Fruit fly (Drosophila melanogaster): ENCODE data around the gene Cyp4d8.
A peak's percentile ranks its signal among the peaks of the same experiment; 100 is the strongest.

The Cyp4d8 gene

DNA sequence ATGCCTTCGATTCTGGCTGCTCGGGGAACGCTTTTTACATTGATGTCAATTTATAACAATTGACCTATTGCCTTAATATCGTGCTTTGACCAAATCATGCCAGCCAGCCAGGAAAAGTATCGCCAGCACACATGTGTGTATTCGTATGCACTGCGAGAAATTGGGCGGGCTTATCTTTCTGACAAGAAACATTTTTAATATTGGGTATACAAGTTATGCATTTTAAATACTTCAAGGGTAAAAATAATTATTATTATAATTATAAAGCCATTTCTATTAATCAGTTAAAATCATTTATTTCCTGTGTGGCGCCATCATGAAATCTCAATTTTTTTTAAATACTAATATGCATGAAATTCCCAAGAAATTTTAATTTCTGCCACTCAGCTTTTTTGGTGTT lies 25.9 kb upstream of the Cyp4d8 start (continued):
- TF ChIP-seq CG7987 (GFP tag; optimal IDR thresholded peaks at IDR 0.05): no peak
- TF ChIP-seq en (GFP tag; optimal IDR thresholded peaks at IDR 0.05): no peak
- no peak for TF ChIP-seq scrt (GFP tag; optimal IDR thresholded peaks at IDR 0.05)
- peak; percentile 33 for TF ChIP-seq trem (tag; optimal IDR thresholded peaks at IDR 0.05)
- peak; percentile 39; the same call in 1 of the 2 replicates for TF ChIP-seq Awh (GFP tag; IDR thresholded peaks at IDR 0.05)
- no peak for TF ChIP-seq Dek (tag; optimal IDR thresholded peaks at IDR 0.05)
- TF ChIP-seq nom (GFP tag; optimal IDR thresholded peaks at IDR 0.05): no peak
- TF ChIP-seq cg (GFP tag; optimal IDR thresholded peaks at IDR 0.05): no peak
- TF ChIP-seq cwo (GFP tag; optimal IDR thresholded peaks at IDR 0.05): no peak
- no peak for TF ChIP-seq CG13123 (GFP tag; optimal IDR thresholded peaks at IDR 0.05)
- no peak for TF ChIP-seq CG34224 (GFP tag; IDR thresholded peaks at IDR 0.05; ENCODE audit: partially characterized antibody)
- peak; percentile 40 for TF ChIP-seq unpg (GFP tag; optimal IDR thresholded peaks at IDR 0.05)
- TF ChIP-seq ATbp (GFP tag; optimal IDR thresholded peaks at IDR 0.05): no peak
- TF ChIP-seq fd3F (GFP tag; optimal IDR thresholded peaks at IDR 0.05): no peak
- no peak for TF ChIP-seq CG10654 (GFP tag; optimal IDR thresholded peaks at IDR 0.05)
- TF ChIP-seq CG10462 (GFP tag; optimal IDR thresholded peaks at IDR 0.05): no peak
- no peak for TF ChIP-seq CG2678 (tag; optimal IDR thresholded peaks at IDR 0.05)
- peak in 1 of 3 experiments; percentile 26 for TF ChIP-seq lola (GFP tag; optimal IDR thresholded peaks at IDR 0.05)
- TF ChIP-seq gro (GFP tag; optimal IDR thresholded peaks at IDR 0.05): no peak
- no peak for TF ChIP-seq klu (GFP tag; IDR thresholded peaks at IDR 0.05)
- no peak for TF ChIP-seq CG3726 (GFP tag; IDR thresholded peaks at IDR 0.05)
- TF ChIP-seq fu2 (GFP tag; optimal IDR thresholded peaks at IDR 0.05): no peak
- no peak for TF ChIP-seq Drgx (GFP tag; IDR thresholded peaks at IDR 0.05)
- TF ChIP-seq tap (tag; optimal IDR thresholded peaks at IDR 0.05): no peak
- no peak for TF ChIP-seq eve (GFP tag; optimal IDR thresholded peaks at IDR 0.05)
- TF ChIP-seq CG3847 (GFP tag; IDR thresholded peaks at IDR 0.05): no peak
- TF ChIP-seq CG11723 (GFP tag; optimal IDR thresholded peaks at IDR 0.05): no peak
- TF ChIP-seq CG18619 (GFP tag; optimal IDR thresholded peaks at IDR 0.05): no peak
- no peak for TF ChIP-seq CG1792 (GFP tag; optimal IDR thresholded peaks at IDR 0.05)
- no peak for TF ChIP-seq D (optimal IDR thresholded peaks at IDR 0.05)
- TF ChIP-seq D (GFP tag; optimal IDR thresholded peaks at IDR 0.05): peak; percentile 32
- TF ChIP-seq Usf (GFP tag; optimal IDR thresholded peaks at IDR 0.05): no peak
- no peak for TF ChIP-seq hth (optimal IDR thresholded peaks at IDR 0.05)
- no peak for TF ChIP-seq Dfd (GFP tag; optimal IDR thresholded peaks at IDR 0.05)
- no peak for TF ChIP-seq CG13296 (GFP tag; optimal IDR thresholded peaks at IDR 0.05)
- no peak for TF ChIP-seq CG9797 (GFP tag; optimal IDR thresholded peaks at IDR 0.05)
- 0 out of 2 replicates have a peak, but pooled peaks have one; percentile 26 for TF ChIP-seq CG1024 (GFP tag; IDR thresholded peaks at IDR 0.05)
- no peak for TF ChIP-seq CG6765 (GFP tag; optimal IDR thresholded peaks at IDR 0.05)
- TF ChIP-seq CG18262 (tag; optimal IDR thresholded peaks at IDR 0.05): peak; percentile 32
- TF ChIP-seq pan (optimal IDR thresholded peaks at IDR 0.05): no peak
- TF ChIP-seq pan (GFP tag; optimal IDR thresholded peaks at IDR 0.05 in 1 of 2, IDR thresholded peaks at IDR 0.05 in 1 of 2): peak in 1 of 2 experiments; percentile 54
- no peak for TF ChIP-seq sd (tag; optimal IDR thresholded peaks at IDR 0.05)
- no peak for TF ChIP-seq Taf1 (GFP tag; IDR thresholded peaks at IDR 0.05)
- TF ChIP-seq CG11093 (GFP tag; IDR thresholded peaks at IDR 0.05): no peak
- TF ChIP-seq Dp (GFP tag; optimal IDR thresholded peaks at IDR 0.05): no peak
- TF ChIP-seq fd96Cb (tag; optimal IDR thresholded peaks at IDR 0.05): peak; percentile 63
- TF ChIP-seq CG14441 (GFP tag; IDR thresholded peaks at IDR 0.05): 0 out of 2 replicates have a peak, but pooled peaks have one; percentile 19
- no peak for TF ChIP-seq Sin3A (optimal IDR thresholded peaks at IDR 0.05)
- peak; percentile 9 for TF ChIP-seq ewg (GFP tag; optimal IDR thresholded peaks at IDR 0.05)
- no peak for TF ChIP-seq dysf (GFP tag; IDR thresholded peaks at IDR 0.05)
- TF ChIP-seq CG34376 (GFP tag; optimal IDR thresholded peaks at IDR 0.05): no peak
- TF ChIP-seq toy (GFP tag; IDR thresholded peaks at IDR 0.05): no peak
